Worm (Caenorhabditis elegans) whole organism, L3 larva: Measurements from ENCODE around the gene ZK180.7.

Source experiments
- R02D3.7 ChIP-seq: fragments of 150-350 bp; optimal IDR thresholded peaks from 2 replicates; lab custom pipeline; 2014; ENCODE audit warnings: missing biosample characterization, missing genetic modification characterization
- ZK546.5 ChIP-seq: sonication (generic microtip); optimal IDR thresholded peaks from 2 replicates; lab custom pipeline; 2017; ENCODE audit warnings: missing biosample characterization, missing genetic modification characterization
- aly-2 ChIP-seq: fragments of 150-350 bp; optimal IDR thresholded peaks from 2 replicates; lab custom pipeline; 2014; ENCODE audit warnings: missing biosample characterization, missing genetic modification characterization
- ama-1 ChIP-seq: fragments of 150-350 bp; optimal IDR thresholded peaks from 2 replicates; lab custom pipeline; 2018
- ceh-28 ChIP-seq: fragments of 150-350 bp; optimal IDR thresholded peaks from 2 replicates; lab custom pipeline; 2014; ENCODE audit warnings: missing biosample characterization, missing genetic modification reagents, missing genetic modification characterization
- ceh-82 ChIP-seq: fragments of 150-350 bp; optimal IDR thresholded peaks from 2 replicates; lab custom pipeline; 2014; ENCODE audit warnings: missing biosample characterization, missing genetic modification characterization
- daf-12 ChIP-seq: fragments of 150-350 bp; optimal IDR thresholded peaks from 2 replicates; lab custom pipeline; 2014; ENCODE audit warnings: missing biosample characterization, missing genetic modification reagents, missing genetic modification characterization
- egl-27 ChIP-seq: sonication (generic microtip); optimal IDR thresholded peaks from 4 replicates; lab custom pipeline; 2017; ENCODE audit warnings: missing biosample characterization, missing genetic modification reagents, missing genetic modification characterization
- egl-5 ChIP-seq: fragments of 150-350 bp; optimal IDR thresholded peaks from 2 replicates; lab custom pipeline; 2017; ENCODE audit warnings: missing biosample characterization, missing genetic modification reagents, missing genetic modification characterization, inconsistent platforms
- elt-1 ChIP-seq: fragments of 150-350 bp; optimal IDR thresholded peaks from 2 replicates; lab custom pipeline; 2014; ENCODE audit warnings: missing biosample characterization, missing genetic modification characterization
- elt-2 ChIP-seq: sonication (generic microtip); optimal IDR thresholded peaks from 2 replicates; lab custom pipeline; 2016; ENCODE audit warnings: missing genetic modification reagents, mild to moderate bottlenecking, missing genetic modification characterization, missing compliant biosample characterization
- elt-3 ChIP-seq, 3 experiments: fragments of 150-350 bp in 1 of 3; sonication (generic microtip) in 2 of 3; optimal IDR thresholded peaks; 2 replicates in 2 of 3; 4 replicates in 1 of 3; lab custom pipeline; 2014 to 2017; ENCODE audit warnings: missing biosample characterization in 3 of 3, missing genetic modification characterization in 3 of 3
- fkh-10 ChIP-seq: sonication (generic microtip); optimal IDR thresholded peaks from 2 replicates; lab custom pipeline; 2017; ENCODE audit warnings: missing biosample characterization, missing genetic modification reagents, missing genetic modification characterization
- fkh-2 ChIP-seq: fragments of 150-350 bp; optimal IDR thresholded peaks from 2 replicates; lab custom pipeline; 2014; ENCODE audit warnings: missing biosample characterization, missing genetic modification reagents, missing genetic modification characterization
- fos-1 ChIP-seq: fragments of 150-350 bp; optimal IDR thresholded peaks from 2 replicates; lab custom pipeline; 2014; ENCODE audit warnings: missing biosample characterization, missing genetic modification characterization
- hmg-11 ChIP-seq: sonication (generic microtip); optimal IDR thresholded peaks from 2 replicates; lab custom pipeline; 2016; ENCODE audit warnings: missing genetic modification characterization, missing compliant biosample characterization
- jun-1 ChIP-seq: fragments of 150-350 bp; optimal IDR thresholded peaks from 2 replicates; lab custom pipeline; 2014; ENCODE audit warnings: missing biosample characterization, missing genetic modification reagents, missing genetic modification characterization
- lin-15B ChIP-seq: fragments of 150-350 bp; optimal IDR thresholded peaks from 2 replicates; lab custom pipeline; 2014; ENCODE audit warnings: missing biosample characterization, missing genetic modification characterization
- lin-39 ChIP-seq: fragments of 150-350 bp; optimal IDR thresholded peaks from 2 replicates; lab custom pipeline; 2018; ENCODE audit warnings: missing biosample characterization, missing genetic modification reagents, missing genetic modification characterization
- lsy-12 ChIP-seq: sonication (generic microtip); optimal IDR thresholded peaks from 2 replicates; lab custom pipeline; 2016; ENCODE audit warnings: mild to moderate bottlenecking, missing genetic modification characterization, missing compliant biosample characterization
- mdl-1 ChIP-seq: fragments of 150-350 bp; optimal IDR thresholded peaks from 2 replicates; lab custom pipeline; 2014; ENCODE audit warnings: missing biosample characterization, missing genetic modification characterization
- mml-1 ChIP-seq: fragments of 150-350 bp; sonication (generic microtip); optimal IDR thresholded peaks from 3 replicates; lab custom pipeline; 2014; ENCODE audit warnings: missing biosample characterization, missing genetic modification characterization
- nfya-1 ChIP-seq: sonication (generic microtip); optimal IDR thresholded peaks from 2 replicates; lab custom pipeline; 2017; ENCODE audit warnings: missing genetic modification characterization, mild to moderate bottlenecking, missing compliant biosample characterization, antibody characterized with exemption, moderate library complexity; ENCODE audit not compliant: insufficient read depth
- nhr-12 ChIP-seq: fragments of 150-350 bp; optimal IDR thresholded peaks from 2 replicates; lab custom pipeline; 2014; ENCODE audit warnings: missing biosample characterization, missing genetic modification characterization
- nhr-23 ChIP-seq: fragments of 150-350 bp; optimal IDR thresholded peaks from 2 replicates; lab custom pipeline; 2014; ENCODE audit warnings: missing biosample characterization, missing genetic modification reagents, missing genetic modification characterization
- nhr-237 ChIP-seq: fragments of 150-350 bp; optimal IDR thresholded peaks from 2 replicates; lab custom pipeline; 2014; ENCODE audit warnings: missing biosample characterization, missing genetic modification characterization
- nhr-25 ChIP-seq: sonication (generic microtip); optimal IDR thresholded peaks from 2 replicates; lab custom pipeline; 2017; ENCODE audit warnings: missing biosample characterization, missing genetic modification characterization
- nhr-28 ChIP-seq: fragments of 150-350 bp; optimal IDR thresholded peaks from 2 replicates; lab custom pipeline; 2014; ENCODE audit warnings: missing biosample characterization, missing genetic modification characterization
- nhr-43 ChIP-seq: sonication (generic microtip); optimal IDR thresholded peaks from 2 replicates; lab custom pipeline; 2016; ENCODE audit warnings: mild to moderate bottlenecking, missing genetic modification characterization, missing compliant biosample characterization; ENCODE audit not compliant: poor library complexity, severe bottlenecking
- nhr-67 ChIP-seq: fragments of 150-350 bp; optimal IDR thresholded peaks from 2 replicates; lab custom pipeline; 2014; ENCODE audit warnings: missing biosample characterization, missing genetic modification characterization
- pha-4 ChIP-seq: fragments of 150-350 bp; optimal IDR thresholded peaks from 2 replicates; lab custom pipeline; 2014; ENCODE audit warnings: missing biosample characterization, missing genetic modification reagents, missing genetic modification characterization
- pqm-1 ChIP-seq: fragments of 150-350 bp; optimal IDR thresholded peaks from 2 replicates; lab custom pipeline; 2017; ENCODE audit warnings: missing biosample characterization, missing genetic modification characterization, inconsistent platforms
- sea-2 ChIP-seq: fragments of 150-350 bp; sonication (generic microtip); optimal IDR thresholded peaks from 4 replicates; lab custom pipeline; 2014; ENCODE audit warnings: missing biosample characterization, missing genetic modification reagents, missing genetic modification characterization
- skn-1 ChIP-seq: fragments of 150-350 bp; optimal IDR thresholded peaks from 2 replicates; lab custom pipeline; 2014; ENCODE audit warnings: missing biosample characterization, missing genetic modification characterization
- snpc-4 ChIP-seq: fragments of 150-350 bp; optimal IDR thresholded peaks from 2 replicates; lab custom pipeline; 2014; ENCODE audit warnings: missing biosample characterization, missing genetic modification characterization
- tbx-2 ChIP-seq: sonication (generic microtip); optimal IDR thresholded peaks from 2 replicates; lab custom pipeline; 2016; ENCODE audit warnings: mild to moderate bottlenecking, missing genetic modification characterization, missing compliant biosample characterization
- unc-39 ChIP-seq: sonication (generic microtip); optimal IDR thresholded peaks from 4 replicates; lab custom pipeline; 2017; ENCODE audit warnings: missing biosample characterization, missing genetic modification characterization
- unc-62 ChIP-seq: fragments of 150-350 bp; sonication (generic microtip); optimal IDR thresholded peaks from 4 replicates; lab custom pipeline; 2014; ENCODE audit warnings: missing biosample characterization, missing genetic modification reagents, missing genetic modification characterization
- zag-1 ChIP-seq: fragments of 150-350 bp; optimal IDR thresholded peaks from 2 replicates; lab custom pipeline; 2014; ENCODE audit warnings: missing biosample characterization, missing genetic modification characterization
- ztf-11 ChIP-seq: fragments of 150-350 bp; optimal IDR thresholded peaks from 2 replicates; lab custom pipeline; 2014; ENCODE audit warnings: missing biosample characterization, missing genetic modification characterization
- ztf-4 ChIP-seq: fragments of 150-350 bp; optimal IDR thresholded peaks from 2 replicates; lab custom pipeline; 2014; ENCODE audit warnings: missing biosample characterization, missing genetic modification characterization

The ZK180.7 gene

DNA sequence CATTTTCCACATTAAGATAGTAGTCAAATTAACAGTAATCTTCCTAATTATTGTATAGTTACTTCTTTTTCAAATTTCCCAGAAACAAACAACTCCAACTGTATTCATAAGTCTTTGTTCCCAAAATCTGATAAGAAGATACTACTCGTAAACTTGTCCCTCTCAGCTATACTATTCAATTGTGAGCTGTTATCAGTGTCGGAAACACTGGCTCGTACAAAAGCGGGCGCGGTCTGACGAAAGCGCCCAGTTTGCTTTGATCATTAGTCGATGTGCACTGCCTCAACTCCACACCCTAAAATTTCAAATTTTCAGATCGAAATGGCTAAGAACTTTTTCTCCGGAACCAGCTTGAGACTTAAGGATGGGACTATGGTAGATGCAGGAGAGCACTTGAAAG, 3.6 kb upstream of the ZK180.7 start, which contains the start of gene trx-3:
Gene trx-3, plus strand, starts transcription at position 291 of the 400 bp plus-strand sequence.
- TF ChIP-seq pha-4 (tag; lab: Kevin White, UChicago) (peak; percentile 36), ZK546.5 (tag; lab: Kevin White, UChicago) (no peak), pqm-1 (tag; lab: Kevin White, UChicago) (peak; percentile 86), elt-2 (tag; lab: Kevin White, UChicago) (peak; percentile 82), mml-1 (no peak)

DNA sequence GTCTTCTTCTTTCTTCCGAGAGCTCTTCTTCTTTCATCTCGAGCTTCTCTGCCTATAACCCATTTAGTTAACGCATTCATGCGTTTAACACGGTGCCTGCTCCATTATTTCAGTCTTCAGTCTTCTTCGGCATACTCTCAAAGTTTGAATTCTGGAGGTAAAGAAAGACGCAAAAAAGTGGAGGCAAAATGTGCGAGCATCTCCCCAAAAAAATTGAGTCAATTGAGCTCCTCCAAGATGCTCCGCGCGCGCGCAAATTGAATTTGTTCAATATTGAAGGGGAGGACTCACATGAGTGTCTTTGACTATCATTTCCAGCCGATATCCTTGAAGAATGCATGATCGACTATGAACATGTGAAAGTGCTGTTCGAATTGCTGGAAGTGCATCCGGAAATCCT, 14.7 kb downstream of the ZK180.7 start:
- no peak for TF ChIP-seq hmg-11 (tag; lab: Kevin White, UChicago)
- TF ChIP-seq nhr-23 (tag; lab: Kevin White, UChicago): no peak
- TF ChIP-seq fkh-10 (GFP tag; lab: Kevin White, UChicago): peak; percentile 47

DNA sequence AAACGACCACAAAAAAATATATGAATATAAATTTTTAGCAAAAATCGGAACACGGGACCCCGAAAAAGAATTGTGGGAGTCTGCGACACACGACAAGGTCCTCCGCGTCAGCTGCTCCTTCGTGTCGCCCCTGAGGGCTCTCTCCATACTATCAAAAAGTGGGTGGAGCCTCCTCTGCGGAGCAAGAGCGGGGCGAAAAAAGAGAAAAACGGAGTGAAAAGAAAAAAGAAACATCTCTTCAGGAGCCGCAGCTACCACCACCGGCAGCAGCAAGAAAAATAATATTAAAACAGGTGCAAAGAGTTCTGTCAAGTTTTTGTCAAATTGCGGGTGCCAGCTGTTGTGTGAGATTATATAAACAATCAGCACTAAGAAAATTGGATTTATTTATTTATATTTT, 16.3 kb downstream of the ZK180.7 start, which contains the start of gene gbb-2:
Gene gbb-2, minus strand, starts transcription at position 112 of the 400 bp plus-strand sequence.
- TF ChIP-seq fkh-2 (tag; lab: Kevin White, UChicago) (no peak), lin-39 (tag; lab: Kevin White, UChicago) (peak; percentile 40), nhr-237 (no peak), pqm-1 (tag; lab: Kevin White, UChicago) (no peak), ztf-4 (tag; lab: Kevin White, UChicago) (no peak), nhr-23 (tag; lab: Kevin White, UChicago) (no peak), ceh-28 (tag; lab: Kevin White, UChicago) (no peak), nfya-1 (peak; percentile 38)

DNA sequence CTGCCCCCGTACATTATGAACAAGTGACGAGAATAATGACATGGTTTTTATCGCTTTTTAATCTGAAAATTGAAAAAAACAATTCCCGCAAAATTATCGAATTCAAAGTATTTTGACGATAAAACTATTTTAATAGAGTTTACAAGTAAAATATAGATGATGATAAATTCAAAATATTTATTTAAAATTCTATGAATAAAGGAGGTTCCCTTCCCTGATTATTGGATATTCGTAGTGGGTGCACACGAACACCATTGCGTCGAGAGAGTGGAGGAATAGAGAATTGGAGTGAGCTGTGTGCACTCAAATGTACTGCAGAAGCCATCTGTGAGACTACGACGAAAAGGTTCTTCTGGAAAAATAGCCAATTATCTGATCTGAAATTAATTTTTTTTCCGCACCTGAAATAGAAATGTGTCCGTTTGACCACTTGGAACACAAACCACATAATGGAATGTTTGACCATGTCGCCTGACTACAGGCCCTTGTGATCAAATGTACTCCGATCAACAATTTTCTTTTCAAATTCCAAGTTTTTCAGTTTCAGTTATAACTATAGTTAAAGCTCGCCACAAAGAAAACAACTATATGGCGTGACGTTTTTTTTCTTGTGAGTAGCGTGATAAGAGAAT, 21.0 kb downstream of the ZK180.7 start, which contains the start of the genes rfth-1 and ZK180.8:
Gene rfth-1, minus strand, starts transcription at position 51 of the 632 bp plus-strand sequence.
Gene ZK180.8, minus strand, starts transcription at position 466 of the 632 bp plus-strand sequence.
- TF ChIP-seq lin-15B (tag; lab: Kevin White, UChicago): no peak
- TF ChIP-seq pha-4 (tag; lab: Kevin White, UChicago): peak; percentile 30
- no peak for TF ChIP-seq aly-2 (tag; lab: Kevin White, UChicago)
- peak; percentile 0 for TF ChIP-seq ama-1
- TF ChIP-seq hmg-11 (tag; lab: Kevin White, UChicago): peak; percentile 2

DNA sequence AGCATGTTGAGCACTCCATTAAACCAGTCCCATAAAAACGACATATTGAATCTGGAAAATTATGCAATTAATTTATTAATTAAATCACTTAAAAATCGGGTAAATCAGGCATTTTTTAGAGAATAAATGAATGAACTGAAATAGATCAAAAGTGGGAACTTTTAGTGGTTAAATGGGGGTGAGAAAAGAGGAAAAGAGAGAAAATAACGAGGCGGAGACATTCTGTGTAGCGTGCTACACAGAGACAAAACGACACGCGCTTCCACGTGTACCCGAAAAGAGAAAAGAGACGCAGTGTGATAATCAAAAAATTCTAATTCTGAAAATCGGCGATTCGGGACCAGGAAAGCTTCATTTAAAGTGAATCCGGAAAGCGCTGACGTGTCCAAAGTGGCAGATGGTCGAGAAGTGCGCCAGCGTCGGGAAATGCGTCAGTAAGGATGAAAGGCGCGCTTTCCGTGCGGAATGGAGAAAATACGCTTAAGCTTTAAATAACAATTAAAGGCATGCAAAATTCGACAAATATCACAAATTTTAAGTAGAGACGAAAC, 23.0 kb downstream of the ZK180.7 start, which contains the start of gene sar-1:
Gene sar-1, minus strand, starts transcription at position 51 of the 551 bp plus-strand sequence.
- TF ChIP-seq lsy-12: peak; percentile 83
- TF ChIP-seq lin-39 (tag; lab: Kevin White, UChicago): peak; percentile 45
- TF ChIP-seq nfya-1: peak; percentile 70
- TF ChIP-seq nhr-67 (tag; lab: Kevin White, UChicago): no peak
- no peak for TF ChIP-seq fos-1 (tag; lab: Kevin White, UChicago)
- peak; percentile 53 for TF ChIP-seq hmg-11 (tag; lab: Kevin White, UChicago)
- TF ChIP-seq nhr-23 (tag; lab: Kevin White, UChicago): peak; percentile 63
- no peak for TF ChIP-seq fkh-2 (tag; lab: Kevin White, UChicago)
- TF ChIP-seq zag-1 (tag; lab: Kevin White, UChicago): no peak
- TF ChIP-seq jun-1 (tag; lab: Kevin White, UChicago): peak; percentile 56
- TF ChIP-seq elt-3 (tag; optimal IDR thresholded peaks at IDR 0.05; lab: Kevin White, UChicago): no peak
- no peak for TF ChIP-seq ztf-11 (tag; lab: Kevin White, UChicago)
- no peak for TF ChIP-seq egl-27 (tag; lab: Kevin White, UChicago)
- peak; percentile 31 for TF ChIP-seq fkh-10 (GFP tag; lab: Kevin White, UChicago)
- TF ChIP-seq lin-15B (tag; lab: Kevin White, UChicago): peak; percentile 82
- no peak for TF ChIP-seq sea-2
- no peak for TF ChIP-seq unc-39
- TF ChIP-seq elt-2 (tag; lab: Kevin White, UChicago): peak; percentile 60
- no peak for TF ChIP-seq nhr-28 (tag; lab: Kevin White, UChicago)
- TF ChIP-seq skn-1: peak; percentile 49
- peak; percentile 69 for TF ChIP-seq nhr-43
- TF ChIP-seq ama-1: no peak
- no peak for TF ChIP-seq unc-62 (GFP tag; lab: Kevin White, UChicago)
- peak; percentile 65 for TF ChIP-seq mdl-1
- peak; percentile 39 for TF ChIP-seq egl-5
- no peak for TF ChIP-seq nhr-12 (tag; lab: Kevin White, UChicago)
- no peak for TF ChIP-seq ZK546.5 (tag; lab: Kevin White, UChicago)
- peak; percentile 40 for TF ChIP-seq R02D3.7
- TF ChIP-seq nhr-25: peak; percentile 55
- TF ChIP-seq daf-12 (tag; lab: Kevin White, UChicago): no peak
- TF ChIP-seq tbx-2: peak; percentile 77
- TF ChIP-seq ceh-82 (tag; lab: Kevin White, UChicago): peak; percentile 62
- no peak for TF ChIP-seq elt-1 (tag; lab: Kevin White, UChicago)
- peak; percentile 48 for TF ChIP-seq pha-4 (tag; lab: Kevin White, UChicago)
- TF ChIP-seq ztf-4 (tag; lab: Kevin White, UChicago): peak; percentile 65
- TF ChIP-seq snpc-4 (tag; lab: Kevin White, UChicago): peak; percentile 66
